Worm (Caenorhabditis elegans): ENCODE results near the gene C26E1.2.

C26E1.2 gene

DNA sequence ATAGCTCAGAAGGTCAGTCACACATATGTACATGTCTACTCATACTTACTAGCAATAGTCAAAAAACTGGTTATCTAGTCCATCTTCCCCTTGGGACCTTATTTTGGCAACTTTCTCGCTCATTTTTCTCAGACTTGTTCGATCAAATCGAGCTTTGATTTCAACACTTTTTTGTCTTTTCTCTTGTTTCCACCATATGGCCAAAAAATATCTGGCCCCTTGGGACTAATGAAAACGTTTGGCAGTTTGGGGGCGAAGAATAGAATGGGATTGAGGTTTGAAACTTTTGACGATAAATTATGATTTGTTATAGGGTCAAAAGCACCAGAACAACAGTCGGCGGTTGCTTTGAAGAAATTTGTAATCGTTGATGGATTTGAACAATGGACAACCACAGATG lies 47.5 kb downstream of the C26E1.2 start:
- TF ChIP-seq elt-1 (tag; optimal IDR thresholded peaks at IDR 0.05): peak; percentile 24
- TF ChIP-seq ztf-11 (tag; optimal IDR thresholded peaks at IDR 0.05): no peak

- TF ChIP-seq mdl-1 (tag; optimal IDR thresholded peaks at IDR 0.05) (no peak), skn-1 (tag; optimal IDR thresholded peaks at IDR 0.05) (no peak), lin-15B (tag; optimal IDR thresholded peaks at IDR 0.05) (no peak), ceh-28 (tag; optimal IDR thresholded peaks at IDR 0.05) (no peak)
Observed at ce11 chrV:13356210-13356609, 51.3 kb downstream of the C26E1.2 start.
